Worm (Caenorhabditis elegans) whole organism, L1 larva: Measurements from ENCODE around the gene nova-1.

ENCODE experiments used
- C04F5.9 ChIP-seq: sonication (generic microtip); optimal IDR thresholded peaks from 2 replicates; lab custom pipeline; 2016; ENCODE audit warnings: missing genetic modification characterization, missing compliant biosample characterization
- C16A3.4 ChIP-seq: fragments of 150-350 bp; optimal IDR thresholded peaks from 2 replicates; lab custom pipeline; 2014; ENCODE audit warnings: missing biosample characterization, missing genetic modification characterization
- alr-1 ChIP-seq: fragments of 200-800 bp; sonication (Bioruptor generic); optimal IDR thresholded peaks from 2 replicates; lab custom pipeline; 2018; ENCODE audit warnings: borderline replicate concordance, mild to moderate bottlenecking, missing genetic modification characterization, missing compliant biosample characterization
- ceh-63 ChIP-seq: fragments of 200-800 bp; sonication (Bioruptor generic); optimal IDR thresholded peaks from 2 replicates; lab custom pipeline; 2018; ENCODE audit warnings: mild to moderate bottlenecking, missing genetic modification characterization, missing compliant biosample characterization
- ceh-82 ChIP-seq, 3 experiments: fragments of 150-350 bp in 1 of 3; sonication (generic microtip) in 2 of 3; optimal IDR thresholded peaks; 2 replicates each; lab custom pipeline; 2014 to 2017; ENCODE audit warnings: missing biosample characterization in 3 of 3, missing genetic modification characterization in 3 of 3
- ceh-88 ChIP-seq: fragments of 200-800 bp; sonication (Bioruptor generic); IDR thresholded peaks from 2 replicates; pipeline ENCODE4 v1.3.6; 2022; ENCODE audit warnings: missing genetic modification characterization, missing compliant biosample characterization
- ceh-90 ChIP-seq: sonication (generic microtip); optimal IDR thresholded peaks from 2 replicates; lab custom pipeline; 2016; ENCODE audit warnings: missing genetic modification characterization, missing compliant biosample characterization
- efl-1 ChIP-seq, 4 experiments: fragments of 150-350 bp; optimal IDR thresholded peaks in 3 of 4; peaks in 1 of 4; 1 replicate in 1 of 4; 2 replicates in 3 of 4; lab custom pipeline; 2014; ENCODE audit warnings: missing biosample characterization in 2 of 4, missing genetic modification characterization in 2 of 4, missing genetic modification reagents in 2 of 4
- efl-3 ChIP-seq: fragments of 200-800 bp; sonication (Bioruptor generic); optimal IDR thresholded peaks from 2 replicates; lab custom pipeline; 2018; ENCODE audit warnings: mild to moderate bottlenecking, missing genetic modification characterization, missing compliant biosample characterization
- elt-2 ChIP-seq: sonication (generic microtip); optimal IDR thresholded peaks from 2 replicates; lab custom pipeline; 2016; ENCODE audit warnings: missing genetic modification characterization, mild to moderate bottlenecking, inconsistent platforms, missing compliant biosample characterization, missing genetic modification reagents
- elt-3 ChIP-seq, 6 experiments: fragments of 150-350 bp in 1 of 6; sonication (generic microtip); optimal IDR thresholded peaks; 2 replicates each; lab custom pipeline; 2017 to 2018; ENCODE audit warnings: missing biosample characterization in 6 of 6, missing genetic modification characterization in 6 of 6, inconsistent platforms in 1 of 6
- ets-5 ChIP-seq: fragments of 200-800 bp; sonication (Bioruptor generic); IDR thresholded peaks from 2 replicates; pipeline ENCODE4 v1.3.6; 2022; ENCODE audit warnings: missing genetic modification characterization, missing compliant biosample characterization
- fkh-10 ChIP-seq: sonication (generic microtip); optimal IDR thresholded peaks from 2 replicates; lab custom pipeline; 2017; ENCODE audit warnings: missing biosample characterization, missing genetic modification reagents, missing genetic modification characterization
- fkh-4 ChIP-seq: sonication (generic microtip); optimal IDR thresholded peaks from 2 replicates; lab custom pipeline; 2016; ENCODE audit warnings: missing compliant biosample characterization, missing genetic modification characterization, borderline replicate concordance
- fos-1 ChIP-seq: fragments of 150-350 bp; optimal IDR thresholded peaks from 2 replicates; lab custom pipeline; 2014; ENCODE audit warnings: missing biosample characterization, missing genetic modification characterization
- hlh-17 ChIP-seq: fragments of 200-800 bp; sonication (Bioruptor generic); optimal IDR thresholded peaks from 2 replicates; lab custom pipeline; 2018; ENCODE audit warnings: missing genetic modification characterization, mild to moderate bottlenecking, missing compliant biosample characterization, moderate library complexity, borderline replicate concordance
- hpl-2 ChIP-seq: fragments of 150-350 bp; optimal IDR thresholded peaks from 2 replicates; lab custom pipeline; 2014; ENCODE audit warnings: missing biosample characterization, missing genetic modification reagents, missing genetic modification characterization
- isw-1 ChIP-seq: fragments of 200-800 bp; sonication (Bioruptor generic); IDR thresholded peaks from 2 replicates; pipeline ENCODE4 v1.3.6; 2022; ENCODE audit warnings: missing genetic modification characterization, missing compliant biosample characterization
- lin-14 ChIP-seq: fragments of 200-800 bp; sonication (Bioruptor generic); optimal IDR thresholded peaks from 2 replicates; lab custom pipeline; 2018; ENCODE audit warnings: mild to moderate bottlenecking, missing genetic modification characterization, moderate library complexity, missing compliant biosample characterization
- lin-15B ChIP-seq: fragments of 150-350 bp; sonication (generic microtip); optimal IDR thresholded peaks from 3 replicates; lab custom pipeline; 2014; ENCODE audit warnings: missing biosample characterization, missing genetic modification characterization
- lin-35 ChIP-seq, 2 experiments: fragments of 150-350 bp; optimal IDR thresholded peaks; 2 replicates each; lab custom pipeline; 2014; ENCODE audit warnings: missing biosample characterization in 2 of 2, missing genetic modification characterization in 2 of 2, missing genetic modification reagents in 2 of 2
- lin-39 ChIP-seq: fragments of 150-350 bp; optimal IDR thresholded peaks from 2 replicates; lab custom pipeline; 2014; ENCODE audit warnings: missing biosample characterization, missing genetic modification reagents, missing genetic modification characterization
- lsy-2 ChIP-seq, 2 experiments: fragments of 150-350 bp; optimal IDR thresholded peaks; 2 replicates each; lab custom pipeline; 2014; ENCODE audit warnings: missing biosample characterization in 2 of 2, missing genetic modification characterization in 2 of 2
- mdl-1 ChIP-seq, 2 experiments: fragments of 150-350 bp; optimal IDR thresholded peaks; 2 replicates each; lab custom pipeline; 2014 to 2017; ENCODE audit warnings: missing biosample characterization in 2 of 2, missing genetic modification characterization in 2 of 2, inconsistent platforms in 1 of 2
- mep-1 ChIP-seq: fragments of 150-350 bp; optimal IDR thresholded peaks from 2 replicates; lab custom pipeline; 2014; ENCODE audit warnings: missing biosample characterization, missing genetic modification characterization
- nhr-12 ChIP-seq: sonication (generic microtip); optimal IDR thresholded peaks from 2 replicates; lab custom pipeline; 2017; ENCODE audit warnings: missing biosample characterization, missing genetic modification characterization
- nhr-19 ChIP-seq: fragments of 200-800 bp; sonication (Bioruptor generic); conservative IDR thresholded peaks from 2 replicates; pipeline ENCODE4 v1.3.6; 2022; ENCODE audit warnings: missing genetic modification characterization, missing compliant biosample characterization
- nhr-20 ChIP-seq: sonication (generic microtip); optimal IDR thresholded peaks from 2 replicates; lab custom pipeline; 2016; ENCODE audit warnings: mild to moderate bottlenecking, missing genetic modification characterization, missing compliant biosample characterization
- nhr-237 ChIP-seq: fragments of 150-350 bp; optimal IDR thresholded peaks from 2 replicates; lab custom pipeline; 2014; ENCODE audit warnings: missing biosample characterization, missing genetic modification characterization
- nhr-71 ChIP-seq: sonication (generic microtip); optimal IDR thresholded peaks from 2 replicates; lab custom pipeline; 2016; ENCODE audit warnings: mild to moderate bottlenecking, missing genetic modification characterization, moderate library complexity, missing compliant biosample characterization
- nhr-77 ChIP-seq: fragments of 150-350 bp; optimal IDR thresholded peaks from 2 replicates; lab custom pipeline; 2014; ENCODE audit warnings: missing biosample characterization, missing genetic modification characterization
- pag-3 ChIP-seq: sonication (generic microtip); optimal IDR thresholded peaks from 2 replicates; lab custom pipeline; 2017; ENCODE audit warnings: missing genetic modification characterization, mild to moderate bottlenecking, missing compliant biosample characterization, antibody characterized with exemption, borderline replicate concordance; ENCODE audit not compliant: insufficient read depth
- pax-3 ChIP-seq: fragments of 200-800 bp; sonication (Bioruptor generic); optimal IDR thresholded peaks from 2 replicates; lab custom pipeline; 2018; ENCODE audit warnings: mild to moderate bottlenecking, missing genetic modification characterization, moderate library complexity, missing compliant biosample characterization
- pqm-1 ChIP-seq: sonication (generic microtip); optimal IDR thresholded peaks from 3 replicates; lab custom pipeline; 2017; ENCODE audit warnings: missing biosample characterization, missing genetic modification characterization
- rnt-1 ChIP-seq: sonication (generic microtip); optimal IDR thresholded peaks from 2 replicates; lab custom pipeline; 2016; ENCODE audit warnings: mild to moderate bottlenecking, missing genetic modification characterization, moderate library complexity, missing compliant biosample characterization
- snpc-4 ChIP-seq: fragments of 150-350 bp; optimal IDR thresholded peaks from 2 replicates; lab custom pipeline; 2014; ENCODE audit warnings: missing biosample characterization, missing genetic modification characterization
- sup-37 ChIP-seq: fragments of 200-800 bp; sonication (Bioruptor generic); optimal IDR thresholded peaks from 2 replicates; lab custom pipeline; 2018; ENCODE audit warnings: mild to moderate bottlenecking, missing genetic modification characterization, missing compliant biosample characterization
- swsn-7 ChIP-seq: sonication (generic microtip); optimal IDR thresholded peaks from 2 replicates; lab custom pipeline; 2016; ENCODE audit warnings: missing genetic modification characterization, missing compliant biosample characterization
- tbx-2 ChIP-seq: sonication (generic microtip); optimal IDR thresholded peaks from 2 replicates; lab custom pipeline; 2016; ENCODE audit warnings: missing genetic modification characterization, missing compliant biosample characterization
- tlp-1 ChIP-seq: fragments of 150-350 bp; optimal IDR thresholded peaks from 2 replicates; lab custom pipeline; 2014; ENCODE audit warnings: missing biosample characterization, missing genetic modification characterization
- unc-130 ChIP-seq: fragments of 150-350 bp; optimal IDR thresholded peaks from 2 replicates; lab custom pipeline; 2017; ENCODE audit warnings: missing biosample characterization, missing genetic modification characterization, inconsistent platforms
- unc-86 ChIP-seq: sonication (generic microtip); optimal IDR thresholded peaks from 2 replicates; lab custom pipeline; 2016; ENCODE audit warnings: missing genetic modification characterization, missing compliant biosample characterization
- xbp-1 ChIP-seq: sonication (generic microtip); optimal IDR thresholded peaks from 2 replicates; lab custom pipeline; 2016; ENCODE audit warnings: missing genetic modification characterization, missing compliant biosample characterization
- zip-4 ChIP-seq: fragments of 200-800 bp; sonication (Bioruptor generic); optimal IDR thresholded peaks from 2 replicates; lab custom pipeline; 2018; ENCODE audit warnings: mild to moderate bottlenecking, missing genetic modification characterization, moderate library complexity, missing compliant biosample characterization

nova-1 gene

ce11 chrV:18081857-18082256, at the start of gene nova-1:
nova-1 (minus strand) TSS chrV:18081957.
- TF ChIP-seq swsn-7 (no peak), elt-2 (tag; lab: Kevin White, UChicago) (no peak), nhr-19 (GFP tag; lab: Robert Waterston, UW) (no peak), pqm-1 (tag; lab: Kevin White, UChicago) (no peak), ceh-90 (tag; lab: Kevin White, UChicago) (no peak), lsy-2 (tag; optimal IDR thresholded peaks at IDR 0.05; lab: Kevin White, UChicago) (no peak), fkh-10 (no peak), sup-37 (GFP tag; lab: Kevin White, UChicago) (no peak), C04F5.9 (no peak), zip-4 (GFP tag; lab: Kevin White, UChicago) (no peak), fkh-4 (no peak), hlh-17 (GFP tag; lab: Kevin White, UChicago) (no peak), unc-130 (no peak), isw-1 (GFP tag; lab: Robert Waterston, UW) (no peak), snpc-4 (tag; lab: Kevin White, UChicago) (no peak), xbp-1 (no peak), nhr-20 (tag; lab: Kevin White, UChicago) (no peak), ceh-88 (GFP tag; lab: Robert Waterston, UW) (no peak), rnt-1 (tag; lab: Kevin White, UChicago) (no peak)
- TF ChIP-seq, all 84 proteins: peak for 0

DNA sequence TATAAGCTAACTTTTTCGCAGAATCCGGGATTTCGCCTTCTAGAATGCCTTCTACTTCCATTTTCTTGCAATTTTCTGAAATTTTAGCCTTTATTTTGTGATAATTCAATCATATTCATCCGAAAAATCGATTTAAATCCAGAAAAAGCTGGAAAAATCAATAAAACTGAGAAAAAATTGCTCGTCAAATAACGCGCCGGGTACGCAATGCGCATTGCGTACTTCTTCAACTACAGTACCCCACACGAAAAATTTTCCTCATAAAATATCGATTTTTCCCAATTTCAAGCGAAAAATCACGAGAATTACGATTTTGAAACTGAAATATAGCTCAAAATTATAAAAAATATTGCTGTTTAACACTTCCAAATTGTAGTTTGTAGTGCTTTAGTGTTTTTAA, 49.3 kb upstream of the nova-1 start, which contains the start of gene Y37H2A.12:
TSS of gene Y37H2A.12 (minus strand) at position 81 of the 400 bp plus-strand sequence.
- TF ChIP-seq elt-3 (tag; optimal IDR thresholded peaks at IDR 0.05; lab: Kevin White, UChicago) (no peak), xbp-1 (no peak), efl-3 (GFP tag; lab: Kevin White, UChicago) (no peak), mep-1 (no peak), ets-5 (GFP tag; lab: Robert Waterston, UW) (no peak), tbx-2 (tag; lab: Kevin White, UChicago) (no peak), pax-3 (tag; lab: Kevin White, UChicago) (no peak), C16A3.4 (no peak), rnt-1 (tag; lab: Kevin White, UChicago) (no peak), ceh-82 (tag; optimal IDR thresholded peaks at IDR 0.05; lab: Kevin White, UChicago) (no peak), lin-14 (GFP tag; lab: Kevin White, UChicago) (no peak), fos-1 (no peak), unc-86 (tag; lab: Kevin White, UChicago) (no peak), lin-39 (no peak), efl-1 (optimal IDR thresholded peaks at IDR 0.05; lab: Kevin White, UChicago) (no peak), efl-1 (GFP tag; optimal IDR thresholded peaks at IDR 0.05 in 1 of 2; lab: Kevin White, UChicago) (no peak), lin-15B (no peak)

- no peak for TF ChIP-seq ceh-63 (GFP tag; lab: Kevin White, UChicago)
- TF ChIP-seq tbx-2 (tag; lab: Kevin White, UChicago): no peak
- TF ChIP-seq unc-86 (tag; lab: Kevin White, UChicago): no peak
- no peak for TF ChIP-seq nhr-12
- TF ChIP-seq nhr-237: no peak
- no peak for TF ChIP-seq alr-1 (tag; lab: Kevin White, UChicago)
- no peak for TF ChIP-seq mdl-1 (tag; optimal IDR thresholded peaks at IDR 0.05; lab: Kevin White, UChicago)
- TF ChIP-seq lin-35 (GFP tag; optimal IDR thresholded peaks at IDR 0.05; lab: Kevin White, UChicago): no peak
- no peak for TF ChIP-seq pag-3 (tag; lab: Kevin White, UChicago)
- no peak for TF ChIP-seq hpl-2 (GFP tag; lab: Kevin White, UChicago)
- TF ChIP-seq isw-1 (GFP tag; lab: Robert Waterston, UW): no peak
- no peak for TF ChIP-seq C04F5.9
- no peak for TF ChIP-seq nhr-71
- no peak for TF ChIP-seq elt-2 (tag; lab: Kevin White, UChicago)
- no peak for TF ChIP-seq nhr-77 (tag; lab: Kevin White, UChicago)
- no peak for TF ChIP-seq xbp-1
- TF ChIP-seq nhr-20 (tag; lab: Kevin White, UChicago): no peak
- TF ChIP-seq tlp-1 (tag; lab: Kevin White, UChicago): no peak
- TF ChIP-seq ceh-82 (tag; optimal IDR thresholded peaks at IDR 0.05; lab: Kevin White, UChicago): no peak
Observed at ce11 chrV:18128545-18128944, 46.8 kb upstream of the nova-1 start.
